Worm (Caenorhabditis elegans) whole organism, late embryonic: ENCODE data around the gene col-103.

Experiments
- ceh-22 ChIP-seq: sonication (generic microtip); optimal IDR thresholded peaks from 2 replicates; lab custom pipeline; 2017; ENCODE audit warnings: missing biosample characterization, missing genetic modification characterization
- ceh-24 ChIP-seq: sonication (generic microtip); optimal IDR thresholded peaks from 2 replicates; lab custom pipeline; 2016; ENCODE audit warnings: mild to moderate bottlenecking, missing genetic modification characterization, missing compliant biosample characterization
- ceh-6 ChIP-seq: fragments of 200-800 bp; sonication (Bioruptor generic); optimal IDR thresholded peaks from 2 replicates; lab custom pipeline; 2018; ENCODE audit warnings: mild to moderate bottlenecking, missing genetic modification characterization, missing compliant biosample characterization
- ceh-9 ChIP-seq: sonication (generic microtip); optimal IDR thresholded peaks from 2 replicates; lab custom pipeline; 2016; ENCODE audit warnings: mild to moderate bottlenecking, missing genetic modification characterization, inconsistent platforms, missing compliant biosample characterization
- elt-4 ChIP-seq: sonication (generic microtip); optimal IDR thresholded peaks from 2 replicates; lab custom pipeline; 2016; ENCODE audit warnings: missing genetic modification characterization, missing compliant biosample characterization
- ets-4 ChIP-seq: sonication (generic microtip); optimal IDR thresholded peaks from 2 replicates; lab custom pipeline; 2016; ENCODE audit warnings: missing genetic modification characterization, missing compliant biosample characterization
- fax-1 ChIP-seq: sonication (generic microtip); optimal IDR thresholded peaks from 2 replicates; lab custom pipeline; 2016; ENCODE audit warnings: missing genotype, missing genetic modification characterization, missing compliant biosample characterization
- hlh-8 ChIP-seq: sonication (generic microtip); optimal IDR thresholded peaks from 2 replicates; lab custom pipeline; 2016; ENCODE audit warnings: missing genotype, missing genetic modification characterization, missing compliant biosample characterization
- nhr-11 ChIP-seq: fragments of 150-350 bp; optimal IDR thresholded peaks from 2 replicates; lab custom pipeline; 2014; ENCODE audit warnings: missing biosample characterization, missing genetic modification characterization
- nhr-232 ChIP-seq: sonication (generic microtip); optimal IDR thresholded peaks from 2 replicates; lab custom pipeline; 2016; ENCODE audit warnings: missing genetic modification characterization, missing compliant biosample characterization
- pha-4 ChIP-seq: fragments of 150-350 bp; optimal IDR thresholded peaks from 2 replicates; lab custom pipeline; 2018; ENCODE audit warnings: missing biosample characterization, missing genetic modification reagents, missing genetic modification characterization
- ref-2 ChIP-seq: sonication (generic microtip); optimal IDR thresholded peaks from 2 replicates; lab custom pipeline; 2016; ENCODE audit warnings: missing genetic modification characterization, missing compliant biosample characterization
- unc-55 ChIP-seq: sonication (generic microtip); optimal IDR thresholded peaks from 2 replicates; lab custom pipeline; 2017; ENCODE audit warnings: missing biosample characterization, missing genetic modification reagents, missing genetic modification characterization

DNA sequence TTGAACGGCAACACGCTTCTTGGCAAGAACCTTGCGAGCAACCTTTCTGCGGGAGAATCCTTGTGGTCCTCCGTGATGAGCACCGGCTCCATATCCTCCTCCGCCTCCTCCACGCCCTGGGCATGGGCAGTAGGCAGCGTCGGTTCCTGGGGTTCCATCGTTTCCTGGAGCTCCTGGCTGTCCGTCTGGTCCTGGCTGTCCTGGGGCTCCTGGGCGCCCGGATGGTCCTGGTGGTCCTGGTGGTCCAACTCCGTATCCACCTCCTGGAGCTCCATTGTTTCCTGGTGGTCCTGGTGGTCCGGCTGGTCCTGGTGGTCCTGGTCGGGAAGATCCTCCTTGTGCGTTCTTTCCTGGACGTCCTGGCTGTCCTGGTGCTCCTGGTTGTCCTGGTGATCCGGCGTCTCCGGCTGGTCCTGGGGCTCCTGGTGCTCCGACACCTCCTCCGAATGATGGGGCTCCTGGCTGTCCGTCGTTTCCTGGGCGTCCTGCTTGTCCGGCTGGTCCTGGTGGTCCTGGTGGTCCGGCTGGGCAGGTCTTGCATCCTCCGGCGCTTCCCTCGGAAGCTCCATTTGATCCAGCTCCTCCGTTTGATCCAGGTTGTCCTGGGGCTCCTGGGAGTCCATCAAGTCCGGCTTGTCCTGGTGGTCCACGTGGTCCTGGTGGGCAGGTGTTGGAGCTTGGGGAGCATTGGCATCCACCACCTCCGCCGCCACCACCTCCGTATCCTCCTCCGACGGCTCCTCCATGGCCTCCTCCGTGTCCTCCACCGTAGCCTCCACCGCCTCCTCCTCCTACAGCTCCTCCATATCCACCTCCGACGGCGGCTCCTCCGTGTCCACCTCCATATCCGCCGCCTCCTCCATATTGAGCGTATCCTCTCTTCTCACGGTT lies 747 bp downstream of the col-103 start:
- TF ChIP-seq ets-4 (tag; lab: Kevin White, UChicago) (no peak), unc-55 (GFP tag; lab: Kevin White, UChicago) (no peak), nhr-232 (tag; lab: Kevin White, UChicago) (no peak), pha-4 (tag; lab: Kevin White, UChicago) (no peak), nhr-11 (tag; lab: Kevin White, UChicago) (no peak), ceh-22 (tag; lab: Kevin White, UChicago) (no peak), ceh-9 (tag; lab: Kevin White, UChicago) (no peak), fax-1 (tag; lab: Kevin White, UChicago) (no peak), ref-2 (tag; lab: Kevin White, UChicago) (no peak), hlh-8 (tag; lab: Kevin White, UChicago) (no peak), ceh-24 (tag; lab: Kevin White, UChicago) (no peak), elt-4 (no peak), ceh-6 (GFP tag; lab: Kevin White, UChicago) (no peak)
